Worm (Caenorhabditis elegans) whole organism, L2 larva: Measurements from ENCODE around the gene C56E6.7.

Experiments
- dmd-4 ChIP-seq: sonication (generic microtip); optimal IDR thresholded peaks from 2 replicates; lab custom pipeline; 2017; ENCODE audit warnings: missing biosample characterization, missing genetic modification characterization
- elt-1 ChIP-seq: fragments of 150-350 bp; optimal IDR thresholded peaks from 2 replicates; lab custom pipeline; 2014; ENCODE audit warnings: missing biosample characterization, missing genetic modification characterization
- peb-1 ChIP-seq: fragments of 150-350 bp; optimal IDR thresholded peaks from 2 replicates; lab custom pipeline; 2014; ENCODE audit warnings: missing biosample characterization, missing genetic modification characterization
- unc-62 ChIP-seq: fragments of 150-350 bp; optimal IDR thresholded peaks from 2 replicates; lab custom pipeline; 2014; ENCODE audit warnings: missing biosample characterization, missing genetic modification reagents, missing genetic modification characterization

- TF ChIP-seq peb-1, result no peak
- TF ChIP-seq unc-62 (GFP tag; lab: Kevin White, UChicago), result no peak
- no peak for TF ChIP-seq elt-1 (tag; lab: Kevin White, UChicago)
- TF ChIP-seq dmd-4 (tag; lab: Kevin White, UChicago), result no peak
Measured at ce11 chrII:6531940-6532339, 15.6 kb downstream of the C56E6.7 start, which contains the start of gene abcx-1.
